Worm (Caenorhabditis elegans): ENCODE measurements around the gene C12D5.9.

ce11 chrV:7651757-7652156 lies 38.0 kb downstream of the C12D5.9 start, which contains the start of gene srh-234:
- TF ChIP-seq fax-1 (tag; optimal IDR thresholded peaks at IDR 0.05) (no peak), pax-1 (tag; optimal IDR thresholded peaks at IDR 0.05) (no peak), hlh-8 (tag; optimal IDR thresholded peaks at IDR 0.05) (no peak), tbx-2 (tag; optimal IDR thresholded peaks at IDR 0.05) (no peak), hlh-30 (tag; optimal IDR thresholded peaks at IDR 0.05; ENCODE audit: insufficient read depth) (no peak), unc-86 (tag; optimal IDR thresholded peaks at IDR 0.05) (no peak), nfya-1 (tag; optimal IDR thresholded peaks at IDR 0.05) (no peak), fkh-10 (GFP tag; optimal IDR thresholded peaks at IDR 0.05) (no peak)

All from whole organism, late embryonic.